Worm (Caenorhabditis elegans): ENCODE results near the gene col-84.

DNA sequence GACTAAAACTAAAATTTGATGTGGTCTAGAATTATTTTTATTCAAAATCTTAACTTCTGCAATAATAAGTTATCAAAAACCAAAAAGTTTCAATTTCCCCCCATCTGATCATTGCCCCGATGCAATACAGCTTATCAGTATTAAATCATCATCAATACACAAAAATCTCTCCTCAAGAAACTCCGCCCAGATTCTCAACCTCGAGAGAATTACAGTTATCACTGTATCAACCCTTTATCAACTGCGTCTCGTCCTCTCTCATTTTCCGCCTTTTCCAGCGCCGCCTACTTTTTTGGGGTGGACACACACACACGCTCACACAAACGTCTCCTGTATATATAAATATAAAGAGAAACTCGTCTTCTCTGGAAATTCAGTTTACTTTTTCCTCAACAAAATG, 26.0 kb upstream of the col-84 start, which contains the start of gene T27D12.1:
- TF ChIP-seq ceh-28 (tag; optimal IDR thresholded peaks at IDR 0.05): no peak
- TF ChIP-seq nhr-76 (tag; optimal IDR thresholded peaks at IDR 0.05): no peak

All from whole organism, L4 larva.